Worm (Caenorhabditis elegans): ENCODE results near the gene Y53F4B.26.
A peak's percentile ranks its signal among the peaks of the same experiment; 100 is the strongest.
"Not testable (repeated sequence)": the region's sequence is repeated elsewhere in the genome, so short reads cannot be mapped to it uniquely, and the experiment has no call there.

Y53F4B.26 gene

DNA sequence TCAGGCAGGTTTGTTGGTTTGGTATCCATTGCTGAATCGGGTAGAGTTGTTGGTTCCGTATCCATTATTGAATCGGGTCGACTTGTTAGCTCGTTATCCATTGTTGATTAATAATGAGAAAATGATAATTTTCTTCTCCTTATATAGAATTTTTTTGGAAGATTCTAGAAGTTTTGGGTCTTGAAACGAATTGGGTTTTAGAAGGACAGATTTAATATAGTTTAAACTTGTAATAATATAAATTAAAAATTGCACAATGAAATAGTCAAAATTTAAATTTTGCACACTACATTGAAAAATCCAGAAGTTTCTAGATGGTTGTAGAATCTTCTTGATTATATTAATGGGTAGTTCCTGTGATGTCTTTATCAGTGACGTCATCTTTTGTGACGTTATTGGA is at the start of gene Y53F4B.26:
TSS of gene Y53F4B.26 (minus strand) at position 101 of the 400 bp plus-strand sequence.
- TF ChIP-seq sox-2 (GFP tag; IDR thresholded peaks at IDR 0.05); unc-86 (tag; optimal IDR thresholded peaks at IDR 0.05); ceh-31 (tag; optimal IDR thresholded peaks at IDR 0.05): not testable (repeated sequence)

DNA sequence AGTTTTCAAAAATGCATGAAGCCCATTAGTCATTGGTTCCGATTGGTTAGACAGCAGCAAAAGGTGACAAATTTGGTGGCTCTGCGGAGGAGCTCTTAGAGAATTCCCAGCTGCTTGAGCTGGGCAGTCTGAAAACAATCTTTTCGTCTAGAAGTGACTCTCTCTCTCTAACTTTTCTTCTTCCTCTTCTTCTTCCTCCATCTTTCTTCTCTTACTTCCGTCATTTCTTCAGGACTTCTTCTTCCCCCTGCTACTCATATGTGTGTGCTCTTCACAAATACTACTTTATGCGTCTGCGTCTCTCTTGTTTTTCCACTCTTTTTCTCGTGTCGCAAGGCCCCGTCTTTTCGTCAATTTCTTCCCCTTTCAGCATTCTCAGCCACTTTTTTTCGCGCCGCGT is 49.2 kb upstream of the Y53F4B.26 start:
- TF ChIP-seq ceh-34 (tag; optimal IDR thresholded peaks at IDR 0.05), result no peak
- TF ChIP-seq nfya-1 (tag; optimal IDR thresholded peaks at IDR 0.05), result peak; percentile 6
- no peak for TF ChIP-seq rnt-1 (tag; optimal IDR thresholded peaks at IDR 0.05)
- no peak for TF ChIP-seq ztf-16 (tag; optimal IDR thresholded peaks at IDR 0.05)
- no peak for TF ChIP-seq ceh-22 (tag; optimal IDR thresholded peaks at IDR 0.05)
- peak; percentile 15 for TF ChIP-seq ceh-31 (tag; optimal IDR thresholded peaks at IDR 0.05)
- TF ChIP-seq unc-42 (tag; optimal IDR thresholded peaks at IDR 0.05), result peak; percentile 60

DNA sequence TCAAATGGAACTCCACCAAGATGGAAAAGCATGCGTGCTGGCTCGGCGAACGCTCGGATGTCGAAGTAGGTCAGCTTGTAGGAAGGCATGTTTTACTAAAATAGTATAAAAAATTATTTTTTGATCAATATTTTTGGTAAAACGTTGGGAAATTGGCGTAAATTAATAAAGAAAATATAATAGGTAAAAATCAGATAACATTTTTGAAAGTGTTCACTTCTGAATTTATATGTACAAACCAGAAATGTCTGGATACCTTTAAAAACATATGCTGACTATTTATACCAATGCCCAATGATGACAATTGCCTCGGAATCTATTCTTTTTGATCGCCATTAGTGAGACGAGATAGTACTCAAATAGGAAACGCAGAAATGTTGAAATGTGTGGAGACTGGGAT is 44.5 kb upstream of the Y53F4B.26 start, which contains the start of gene gst-35:
TSS of gene gst-35 (minus strand) at position 101 of the 400 bp plus-strand sequence.
- TF ChIP-seq syd-9 (tag; optimal IDR thresholded peaks at IDR 0.05) (no peak), nhr-232 (tag; optimal IDR thresholded peaks at IDR 0.05) (no peak), pros-1 (tag; optimal IDR thresholded peaks at IDR 0.05) (no peak)

DNA sequence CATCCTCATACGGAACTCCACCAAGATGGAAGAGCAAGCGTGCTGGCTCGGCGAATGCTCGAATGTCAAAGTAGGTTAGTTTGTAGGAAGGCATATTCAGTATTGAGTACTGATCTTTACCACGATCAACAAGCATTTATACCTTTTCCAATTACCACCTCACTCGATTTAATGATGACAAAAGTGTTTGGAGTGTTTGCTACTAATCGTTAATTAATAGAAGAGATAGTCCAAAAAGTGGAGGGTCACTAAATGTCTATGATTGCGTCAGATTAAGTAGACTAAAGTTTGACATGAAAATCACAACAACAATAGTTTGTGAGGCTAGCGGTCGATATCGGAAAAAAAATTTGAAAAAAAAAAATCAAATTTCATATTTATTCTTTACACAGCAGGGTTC is 42.4 kb upstream of the Y53F4B.26 start, which contains the start of gene gst-34:
TSS of gene gst-34 (minus strand) at position 101 of the 400 bp plus-strand sequence.
- no peak for TF ChIP-seq ets-4 (tag; optimal IDR thresholded peaks at IDR 0.05)
- no peak for TF ChIP-seq T23F11.4 (GFP tag; optimal IDR thresholded peaks at IDR 0.05)
- TF ChIP-seq sox-2 (GFP tag; IDR thresholded peaks at IDR 0.05), result no peak
- no peak for TF ChIP-seq unc-55 (GFP tag; optimal IDR thresholded peaks at IDR 0.05)
- no peak for TF ChIP-seq K09A11.1 (tag; optimal IDR thresholded peaks at IDR 0.05; ENCODE audit: insufficient read depth)
- no peak for TF ChIP-seq hlh-13 (GFP tag; optimal IDR thresholded peaks at IDR 0.05)
- no peak for TF ChIP-seq sdc-2 (tag; optimal IDR thresholded peaks at IDR 0.05)
- TF ChIP-seq pros-1 (tag; optimal IDR thresholded peaks at IDR 0.05), result no peak
- no peak for TF ChIP-seq pha-2 (tag; optimal IDR thresholded peaks at IDR 0.05)
- no peak for TF ChIP-seq hlh-30 (tag; optimal IDR thresholded peaks at IDR 0.05; ENCODE audit: insufficient read depth)
- no peak for TF ChIP-seq tbx-7 (tag; optimal IDR thresholded peaks at IDR 0.05)
- no peak for TF ChIP-seq elt-2 (tag; optimal IDR thresholded peaks at IDR 0.05)
- TF ChIP-seq ceh-9 (tag; optimal IDR thresholded peaks at IDR 0.05), result no peak
- TF ChIP-seq ceh-18 (tag; optimal IDR thresholded peaks at IDR 0.05), result no peak
- TF ChIP-seq K02D7.2 (tag; optimal IDR thresholded peaks at IDR 0.05), result no peak

DNA sequence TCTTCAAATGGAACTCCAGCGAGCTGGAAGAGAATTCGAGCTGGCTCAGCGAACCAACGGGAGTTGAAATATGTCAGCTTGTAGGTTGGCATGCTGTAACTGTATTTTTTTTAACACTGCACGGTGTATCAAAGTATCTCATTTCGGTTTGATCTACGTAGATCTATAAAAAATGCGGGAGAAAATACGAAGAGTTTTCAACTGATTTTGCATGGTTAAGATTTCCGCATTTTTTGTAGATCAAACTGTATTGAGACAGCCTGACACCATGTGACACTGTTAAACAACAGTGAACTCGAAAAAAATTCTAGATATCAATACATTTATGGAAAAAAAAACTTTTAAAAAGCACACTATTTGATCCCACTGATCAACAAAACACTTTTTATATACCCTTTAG is 37.7 kb upstream of the Y53F4B.26 start, which contains the start of gene gst-32:
TSS of gene gst-32 (minus strand) at position 101 of the 400 bp plus-strand sequence.
- TF ChIP-seq hlh-30 (tag; optimal IDR thresholded peaks at IDR 0.05; ENCODE audit: insufficient read depth) (no peak), pqm-1 (tag; optimal IDR thresholded peaks at IDR 0.05) (no peak), sdc-2 (tag; optimal IDR thresholded peaks at IDR 0.05) (no peak), ceh-9 (tag; optimal IDR thresholded peaks at IDR 0.05) (no peak), sox-2 (GFP tag; IDR thresholded peaks at IDR 0.05) (no peak), Y22D7AL.16 (tag; optimal IDR thresholded peaks at IDR 0.05) (no peak), gmeb-2 (tag; optimal IDR thresholded peaks at IDR 0.05) (no peak), ztf-16 (tag; optimal IDR thresholded peaks at IDR 0.05) (no peak), che-1 (tag; optimal IDR thresholded peaks at IDR 0.05) (no peak), ama-1 (optimal IDR thresholded peaks at IDR 0.05) (no peak), nfya-1 (tag; optimal IDR thresholded peaks at IDR 0.05) (no peak), F13H6.1 (tag; optimal IDR thresholded peaks at IDR 0.05) (no peak), fkh-6 (tag; optimal IDR thresholded peaks at IDR 0.05) (no peak), ref-2 (tag; optimal IDR thresholded peaks at IDR 0.05) (no peak), hlh-6 (tag; optimal IDR thresholded peaks at IDR 0.05) (no peak), tbx-7 (tag; optimal IDR thresholded peaks at IDR 0.05) (no peak), dmd-4 (tag; optimal IDR thresholded peaks at IDR 0.05; ENCODE audit: borderline replicate concordance) (no peak), ceh-19 (GFP tag; optimal IDR thresholded peaks at IDR 0.05) (no peak), odd-2 (tag; optimal IDR thresholded peaks at IDR 0.05) (no peak)

All from whole organism, late embryonic.